Worm (Caenorhabditis elegans): ENCODE measurements around the gene K06A1.2.

K06A1.2 gene

ce11 chrII:6449656-6450055 lies 5.8 kb downstream of the K06A1.2 start, which contains the start of gene nhr-22:
nhr-22 (minus strand) TSS chrII:6449792.
- TF ChIP-seq elt-2 (tag; optimal IDR thresholded peaks at IDR 0.05) (peak; percentile 37), ceh-82 (tag; optimal IDR thresholded peaks at IDR 0.05) (no peak)

DNA sequence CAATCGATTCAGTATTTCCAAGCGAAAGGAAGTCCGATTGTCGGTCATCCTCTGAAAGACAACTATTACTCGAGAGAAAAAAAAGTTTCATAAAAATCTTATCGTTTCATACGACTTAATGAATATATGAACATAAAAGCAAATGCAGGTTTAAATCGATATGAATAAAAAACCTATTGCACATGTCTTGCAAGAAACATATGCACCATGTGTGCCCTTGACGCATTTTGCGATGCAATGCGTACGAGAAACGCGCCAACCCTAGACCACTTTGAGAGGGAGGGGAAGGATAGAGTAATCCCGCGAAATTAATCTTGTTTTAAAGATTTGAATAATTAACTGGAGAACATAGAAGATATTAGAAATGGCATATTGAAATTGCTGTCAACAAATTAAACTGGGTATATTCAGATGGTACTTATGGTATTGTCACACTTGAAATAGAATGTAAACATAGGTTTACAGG lies 9.6 kb downstream of the K06A1.2 start, which contains the start of gene atg-16.2:
atg-16.2 (minus strand) TSS at position 51 of the 466 bp plus-strand sequence.
- TF ChIP-seq pha-4 (tag; optimal IDR thresholded peaks at IDR 0.05) (peak; percentile 84), elt-3 (tag; optimal IDR thresholded peaks at IDR 0.05) (no peak), nhr-28 (tag; optimal IDR thresholded peaks at IDR 0.05) (no peak), ztf-4 (tag; optimal IDR thresholded peaks at IDR 0.05) (no peak), nhr-76 (tag; optimal IDR thresholded peaks at IDR 0.05) (no peak), pqm-1 (tag; optimal IDR thresholded peaks at IDR 0.05) (no peak), ceh-16 (tag; optimal IDR thresholded peaks at IDR 0.05) (no peak), lin-39 (tag; optimal IDR thresholded peaks at IDR 0.05) (peak; percentile 42), nhr-43 (tag; optimal IDR thresholded peaks at IDR 0.05; ENCODE audit: poor library complexity, severe bottlenecking) (peak; percentile 6), ama-1 (optimal IDR thresholded peaks at IDR 0.05) (no peak), lin-15B (tag; optimal IDR thresholded peaks at IDR 0.05) (peak; percentile 64), skn-1 (tag; optimal IDR thresholded peaks at IDR 0.05) (no peak), zag-1 (tag; optimal IDR thresholded peaks at IDR 0.05) (no peak), snpc-4 (tag; optimal IDR thresholded peaks at IDR 0.05) (peak; percentile 82), unc-62 (GFP tag; optimal IDR thresholded peaks at IDR 0.05) (no peak), nhr-77 (tag; optimal IDR thresholded peaks at IDR 0.05) (no peak), ceh-28 (tag; optimal IDR thresholded peaks at IDR 0.05) (no peak), nhr-67 (tag; optimal IDR thresholded peaks at IDR 0.05) (no peak), mdl-1 (tag; optimal IDR thresholded peaks at IDR 0.05) (no peak), elt-2 (tag; optimal IDR thresholded peaks at IDR 0.05) (peak; percentile 39), nhr-25 (tag; optimal IDR thresholded peaks at IDR 0.05) (peak; percentile 71), egl-5 (tag; optimal IDR thresholded peaks at IDR 0.05) (peak; percentile 12), hmg-11 (tag; optimal IDR thresholded peaks at IDR 0.05) (no peak), nfya-1 (tag; optimal IDR thresholded peaks at IDR 0.05; ENCODE audit: insufficient read depth) (peak; percentile 58), egl-27 (tag; optimal IDR thresholded peaks at IDR 0.05) (no peak), R02D3.7 (tag; optimal IDR thresholded peaks at IDR 0.05) (no peak), lsy-12 (tag; optimal IDR thresholded peaks at IDR 0.05) (no peak), ZK546.5 (tag; optimal IDR thresholded peaks at IDR 0.05) (no peak), mml-1 (tag; optimal IDR thresholded peaks at IDR 0.05) (no peak)

- TF ChIP-seq skn-1 (tag; optimal IDR thresholded peaks at IDR 0.05), result no peak
- TF ChIP-seq nhr-43 (tag; optimal IDR thresholded peaks at IDR 0.05; ENCODE audit: poor library complexity, severe bottlenecking), result no peak
Measured at ce11 chrII:6454671-6455070, 10.9 kb downstream of the K06A1.2 start, which contains the start of gene aptf-1. aptf-1 (plus strand) TSS chrII:6454971.

DNA sequence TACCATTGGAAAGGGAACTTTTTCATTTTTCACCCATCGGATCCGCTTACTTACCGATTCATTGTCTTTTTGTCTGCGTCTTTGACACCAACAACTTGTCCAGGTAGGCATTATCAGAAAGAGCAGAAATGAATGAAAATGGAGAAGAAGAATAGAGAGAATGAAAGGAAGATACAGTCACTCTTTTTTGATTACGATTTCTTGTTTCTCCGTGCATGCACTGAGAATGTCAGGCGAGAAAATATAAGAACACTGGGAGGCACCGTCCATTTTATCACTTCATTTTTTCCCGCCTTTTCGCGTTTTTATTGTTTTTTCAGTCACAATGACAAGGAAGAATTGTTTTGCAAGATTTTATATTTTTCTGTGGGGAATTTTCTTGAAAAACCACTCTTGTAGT lies 25.5 kb downstream of the K06A1.2 start:
- TF ChIP-seq pqm-1 (tag; optimal IDR thresholded peaks at IDR 0.05) (peak; percentile 11), fos-1 (tag; optimal IDR thresholded peaks at IDR 0.05) (no peak), pha-4 (tag; optimal IDR thresholded peaks at IDR 0.05) (no peak), fkh-10 (GFP tag; optimal IDR thresholded peaks at IDR 0.05) (no peak), elt-2 (tag; optimal IDR thresholded peaks at IDR 0.05) (peak; percentile 62)

DNA sequence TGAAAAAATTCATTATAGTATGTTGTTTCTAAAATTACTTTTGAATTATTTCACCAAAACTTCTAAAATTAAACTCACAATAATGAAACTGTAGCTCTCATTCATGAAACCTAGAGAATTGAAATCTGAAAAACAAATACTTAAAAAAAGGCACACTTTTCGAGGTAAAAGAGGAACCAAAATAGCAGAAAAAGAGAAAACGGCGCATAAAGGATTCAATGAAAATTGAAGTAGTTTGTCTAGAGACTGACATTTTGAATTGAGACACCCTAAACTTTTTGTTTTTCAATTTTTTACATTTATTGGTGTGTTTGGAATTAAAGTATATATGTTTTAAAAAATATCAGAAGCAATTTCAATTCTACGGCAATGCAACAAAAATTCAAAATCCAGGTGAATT lies 27.2 kb downstream of the K06A1.2 start, which contains the start of gene dgk-5:
dgk-5 (minus strand) TSS at position 101 of the 400 bp plus-strand sequence.
- TF ChIP-seq lsy-12 (tag; optimal IDR thresholded peaks at IDR 0.05), result no peak
- no peak for TF ChIP-seq aly-2 (tag; optimal IDR thresholded peaks at IDR 0.05)
- no peak for TF ChIP-seq nhr-11 (tag; optimal IDR thresholded peaks at IDR 0.05)
- TF ChIP-seq elt-3 (tag; optimal IDR thresholded peaks at IDR 0.05), result no peak
- no peak for TF ChIP-seq nhr-12 (tag; optimal IDR thresholded peaks at IDR 0.05)
- no peak for TF ChIP-seq nhr-77 (tag; optimal IDR thresholded peaks at IDR 0.05)
- no peak for TF ChIP-seq ceh-28 (tag; optimal IDR thresholded peaks at IDR 0.05)
- no peak for TF ChIP-seq unc-62 (GFP tag; optimal IDR thresholded peaks at IDR 0.05)
- no peak for TF ChIP-seq jun-1 (tag; optimal IDR thresholded peaks at IDR 0.05)
- TF ChIP-seq nhr-76 (tag; optimal IDR thresholded peaks at IDR 0.05), result no peak
- no peak for TF ChIP-seq nhr-25 (tag; optimal IDR thresholded peaks at IDR 0.05)
